Worm (Caenorhabditis elegans) whole organism, L4 larva: Measurements from ENCODE around the gene W01D2.1.
A peak's percentile ranks its signal among the peaks of the same experiment; 100 is the strongest.

ENCODE experiments used
- ceh-28 ChIP-seq: fragments of 150-350 bp; optimal IDR thresholded peaks from 2 replicates; lab custom pipeline; 2014; ENCODE audit warnings: missing biosample characterization, missing genetic modification reagents, missing genetic modification characterization
- lin-15B ChIP-seq: fragments of 150-350 bp; sonication (generic microtip); optimal IDR thresholded peaks from 3 replicates; lab custom pipeline; 2014; ENCODE audit warnings: missing biosample characterization, missing genetic modification characterization
- mdl-1 ChIP-seq, 2 experiments: fragments of 150-350 bp in 1 of 2; sonication (generic microtip) in 1 of 2; optimal IDR thresholded peaks; 2 replicates each; lab custom pipeline; 2014 to 2017; ENCODE audit warnings: missing biosample characterization in 2 of 2, missing genetic modification characterization in 2 of 2
- nhr-25 ChIP-seq: sonication (generic microtip); optimal IDR thresholded peaks from 2 replicates; lab custom pipeline; 2017; ENCODE audit warnings: missing genetic modification characterization, mild to moderate bottlenecking, missing compliant biosample characterization, antibody characterized with exemption, moderate library complexity, borderline replicate concordance; ENCODE audit not compliant: insufficient read depth
- set-16 ChIP-seq: fragments of 200-800 bp; sonication (Bioruptor generic); IDR thresholded peaks from 2 replicates; pipeline ENCODE4 v1.3.6; 2022; ENCODE audit warnings: missing genetic modification reagents, missing genetic modification characterization, missing compliant biosample characterization
- unc-62 ChIP-seq, 3 experiments: fragments of 150-350 bp in 1 of 3; sonication (generic microtip); optimal IDR thresholded peaks in 2 of 3; peaks in 1 of 3; 1 replicate in 1 of 3; 2 replicates in 2 of 3; lab custom pipeline; 2014 to 2017; ENCODE audit warnings: missing biosample characterization in 3 of 3, missing genetic modification characterization in 3 of 3, missing genetic modification reagents in 3 of 3, missing genotype in 1 of 3
- ztf-11 ChIP-seq: fragments of 150-350 bp; optimal IDR thresholded peaks from 2 replicates; lab custom pipeline; 2014; ENCODE audit warnings: missing biosample characterization, missing genetic modification characterization

DNA sequence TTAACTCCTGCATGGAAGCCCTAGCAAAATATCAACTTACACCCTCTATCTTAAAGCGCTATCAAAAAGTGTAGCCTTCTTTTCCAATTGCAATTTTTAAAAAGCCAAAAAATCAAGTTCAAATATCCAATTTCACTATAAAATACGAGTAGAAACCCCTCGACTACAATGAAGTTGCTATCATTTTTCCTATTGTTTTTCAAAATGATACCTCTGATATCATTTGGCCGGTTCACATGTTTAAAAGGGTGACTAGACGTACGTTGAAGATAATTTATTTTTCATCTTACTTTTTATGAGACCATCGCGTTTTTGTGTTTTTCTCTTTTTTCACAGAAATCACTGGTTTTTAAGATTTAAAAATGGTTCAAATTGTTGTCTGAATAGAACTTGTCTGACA is 36.2 kb downstream of the W01D2.1 start, which contains the start of gene R05H10.1:
- no peak for TF ChIP-seq set-16
- TF ChIP-seq ztf-11 (tag; lab: Kevin White, UChicago): no peak
- TF ChIP-seq unc-62 (GFP tag; optimal IDR thresholded peaks at IDR 0.05 in 1 of 2; lab: Kevin White, UChicago): no peak
- TF ChIP-seq unc-62 (tag; optimal IDR thresholded peaks at IDR 0.05; lab: Kevin White, UChicago): no peak
- TF ChIP-seq mdl-1 (tag; optimal IDR thresholded peaks at IDR 0.05; lab: Kevin White, UChicago): peak in 1 of 2 experiments; percentile 0
- TF ChIP-seq ceh-28: no peak
- no peak for TF ChIP-seq nhr-25 (tag; lab: Kevin White, UChicago)
- no peak for TF ChIP-seq lin-15B (tag; lab: Kevin White, UChicago)
